Worm (Caenorhabditis elegans): Measurements from ENCODE around the gene C17F4.8.
A peak's percentile ranks its signal among the peaks of the same experiment; 100 is the strongest.

The C17F4.8 gene

DNA sequence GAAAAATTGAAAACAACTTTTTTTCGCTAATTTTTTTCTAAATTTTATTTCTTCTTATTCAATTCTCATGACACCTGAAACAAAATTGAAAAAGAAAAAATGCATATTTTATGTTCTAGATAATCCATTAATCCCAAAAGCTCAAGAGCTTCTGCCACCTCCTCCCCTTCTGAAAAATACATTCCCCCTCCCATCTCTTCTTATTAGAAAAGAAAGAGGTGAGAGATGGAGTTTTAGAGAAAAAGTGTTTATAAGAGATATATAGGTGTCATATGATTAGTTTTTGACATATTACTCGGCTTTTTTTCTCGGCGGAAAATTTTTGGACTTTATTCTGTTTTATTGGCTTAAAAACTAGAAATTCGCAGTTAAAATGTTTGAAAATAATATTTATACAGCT, 36.0 kb upstream of the C17F4.8 start:
- TF ChIP-seq nhr-71 (tag; optimal IDR thresholded peaks at IDR 0.05) (peak; percentile 27), hpl-2 (GFP tag; optimal IDR thresholded peaks at IDR 0.05) (no peak), hlh-17 (GFP tag; optimal IDR thresholded peaks at IDR 0.05; ENCODE audit: borderline replicate concordance) (no peak), fkh-8 (tag; optimal IDR thresholded peaks at IDR 0.05) (peak; percentile 4), swsn-7 (tag; optimal IDR thresholded peaks at IDR 0.05) (no peak), lir-3 (tag; optimal IDR thresholded peaks at IDR 0.05; ENCODE audit: poor library complexity) (no peak), nhr-85 (tag) (no peak), ama-1 (optimal IDR thresholded peaks at IDR 0.05) (no peak), xbp-1 (tag; optimal IDR thresholded peaks at IDR 0.05) (no peak), mep-1 (tag; optimal IDR thresholded peaks at IDR 0.05) (peak; percentile 9), jun-1 (tag; optimal IDR thresholded peaks at IDR 0.05) (no peak), zip-4 (GFP tag; optimal IDR thresholded peaks at IDR 0.05) (no peak), snpc-4 (tag; optimal IDR thresholded peaks at IDR 0.05) (no peak), rnt-1 (tag; optimal IDR thresholded peaks at IDR 0.05) (no peak), unc-130 (tag; optimal IDR thresholded peaks at IDR 0.05) (no peak), dsc-1 (tag; optimal IDR thresholded peaks at IDR 0.05) (peak; percentile 59), C34B4.2 (tag; optimal IDR thresholded peaks at IDR 0.05) (no peak), nhr-20 (tag; optimal IDR thresholded peaks at IDR 0.05) (no peak), nhr-28 (tag; optimal IDR thresholded peaks at IDR 0.05) (no peak), zag-1 (tag; optimal IDR thresholded peaks at IDR 0.05) (no peak), isw-1 (GFP tag; IDR thresholded peaks at IDR 0.05) (no peak), unc-30 (tag; optimal IDR thresholded peaks at IDR 0.05) (peak; percentile 26)

DNA sequence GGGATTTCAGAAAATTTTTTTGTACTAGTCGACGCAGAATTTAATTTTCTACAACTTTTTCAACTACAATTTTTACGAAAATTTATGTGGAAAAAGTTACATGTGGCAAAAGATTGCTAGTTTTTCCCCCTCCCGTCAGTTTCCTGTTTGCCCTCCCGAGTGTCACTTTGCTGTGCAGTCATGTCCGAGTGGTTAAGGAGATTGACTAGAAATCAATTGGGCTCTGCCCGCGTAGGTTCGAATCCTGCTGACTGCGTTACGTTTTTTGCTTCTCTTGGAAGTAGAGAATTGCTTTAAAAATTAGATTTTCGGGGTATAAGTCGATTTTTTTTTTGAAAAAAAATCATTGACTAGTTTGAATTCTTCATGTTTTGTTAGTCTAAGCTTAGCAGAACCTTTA, 33.2 kb upstream of the C17F4.8 start:
- TF ChIP-seq lsy-2 (tag; optimal IDR thresholded peaks at IDR 0.05) (peak in 1 of 2 experiments; percentile 10), alr-1 (tag; optimal IDR thresholded peaks at IDR 0.05; ENCODE audit: borderline replicate concordance) (no peak), hlh-4 (tag; optimal IDR thresholded peaks at IDR 0.05) (no peak), lin-14 (GFP tag; optimal IDR thresholded peaks at IDR 0.05) (no peak), C34B4.2 (tag; optimal IDR thresholded peaks at IDR 0.05) (no peak), snu-23 (GFP tag; optimal IDR thresholded peaks at IDR 0.05) (peak; percentile 3), aly-2 (tag; optimal IDR thresholded peaks at IDR 0.05) (no peak), nhr-11 (tag; optimal IDR thresholded peaks at IDR 0.05) (no peak), nhr-19 (GFP tag; conservative IDR thresholded peaks at IDR 0.05) (0 out of 2 replicates have a peak, but pooled peaks have one; percentile 8), aha-1 (tag; optimal IDR thresholded peaks at IDR 0.05) (no peak), hlh-17 (GFP tag; optimal IDR thresholded peaks at IDR 0.05; ENCODE audit: borderline replicate concordance) (no peak), mep-1 (tag; optimal IDR thresholded peaks at IDR 0.05) (no peak), F16B12.6 (tag; optimal IDR thresholded peaks at IDR 0.05) (no peak), efl-1 (optimal IDR thresholded peaks at IDR 0.05) (peak in 1 of 2 experiments; percentile 1), efl-1 (GFP tag; optimal IDR thresholded peaks at IDR 0.05 in 1 of 2) (no peak), pag-3 (tag; optimal IDR thresholded peaks at IDR 0.05; ENCODE audit: borderline replicate concordance, insufficient read depth) (no peak), unc-86 (tag; optimal IDR thresholded peaks at IDR 0.05) (no peak), nhr-12 (tag; optimal IDR thresholded peaks at IDR 0.05) (no peak), blmp-1 (tag; optimal IDR thresholded peaks at IDR 0.05) (no peak), dpl-1 (GFP tag; optimal IDR thresholded peaks at IDR 0.05) (no peak), zag-1 (tag; optimal IDR thresholded peaks at IDR 0.05) (no peak), ceh-82 (tag; optimal IDR thresholded peaks at IDR 0.05) (no peak)

DNA sequence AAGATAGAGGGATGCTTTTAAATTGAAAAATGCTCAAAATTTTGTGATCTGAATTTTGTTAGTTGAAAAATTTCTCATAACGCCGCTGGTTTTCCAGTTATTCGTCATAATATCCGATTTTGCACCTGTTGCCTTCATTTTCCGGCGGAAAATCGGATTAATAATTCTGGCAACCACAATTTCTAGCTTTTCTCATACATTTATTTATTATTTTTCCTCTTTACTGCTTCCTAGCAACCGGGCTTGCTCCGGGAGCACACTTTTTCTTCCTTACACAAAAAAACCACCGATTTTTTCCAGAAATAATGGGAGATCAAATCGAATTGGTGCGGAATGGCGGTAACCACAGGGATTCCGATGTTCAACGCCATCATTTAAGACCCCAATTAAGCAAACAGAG, 32.7 kb upstream of the C17F4.8 start, which contains the start of gene F02E11.7:
Gene F02E11.7, plus strand, starts transcription at position 301 of the 400 bp plus-strand sequence.
- TF ChIP-seq nhr-28 (tag; optimal IDR thresholded peaks at IDR 0.05) (no peak), lin-14 (GFP tag; optimal IDR thresholded peaks at IDR 0.05) (no peak), grh-1 (GFP tag; IDR thresholded peaks at IDR 0.05) (no peak), isw-1 (GFP tag; IDR thresholded peaks at IDR 0.05) (no peak), fkh-8 (tag; optimal IDR thresholded peaks at IDR 0.05) (peak; percentile 11), aha-1 (tag; optimal IDR thresholded peaks at IDR 0.05) (no peak)

Measured in whole organism, L1 larva.